Worm (Caenorhabditis elegans): Measurements from ENCODE around the gene col-109.

The col-109 gene

ce11 chrIV:1814764-1815518 lies 5.1 kb downstream of the col-109 start, which contains the start of gene snn-1:
Gene snn-1 (minus strand): TSS chrIV:1815118.
- TF ChIP-seq snpc-4 (tag; optimal IDR thresholded peaks at IDR 0.05) (no peak), ham-2 (GFP tag; optimal IDR thresholded peaks at IDR 0.05) (no peak), ces-1 (GFP tag; optimal IDR thresholded peaks at IDR 0.05) (peak; percentile 55), mep-1 (tag; optimal IDR thresholded peaks at IDR 0.05) (no peak), drap-1 (GFP tag; optimal IDR thresholded peaks at IDR 0.05) (no peak), nhr-237 (tag; optimal IDR thresholded peaks at IDR 0.05) (no peak)

- TF ChIP-seq nhr-2 (tag; optimal IDR thresholded peaks at IDR 0.05) = no peak
- no peak for TF ChIP-seq drap-1 (GFP tag; optimal IDR thresholded peaks at IDR 0.05)
- TF ChIP-seq elt-3 (tag; optimal IDR thresholded peaks at IDR 0.05) = no peak
- TF ChIP-seq cnd-1 (tag; optimal IDR thresholded peaks at IDR 0.05) = no peak
- TF ChIP-seq lsy-2 (tag; optimal IDR thresholded peaks at IDR 0.05) = no peak
- TF ChIP-seq hlh-1 (tag; optimal IDR thresholded peaks at IDR 0.05) = no peak
- TF ChIP-seq M03D4.4 (tag; optimal IDR thresholded peaks at IDR 0.05) = no peak
- no peak for TF ChIP-seq pha-4 (tag; optimal IDR thresholded peaks at IDR 0.05)
Observed at ce11 chrIV:1813869-1814268, 6.2 kb downstream of the col-109 start.

- TF ChIP-seq mab-5 (tag; optimal IDR thresholded peaks at IDR 0.05) = peak; percentile 30
- TF ChIP-seq ces-1 (GFP tag; optimal IDR thresholded peaks at IDR 0.05) = peak; percentile 24
- no peak for TF ChIP-seq sem-2 (GFP tag; optimal IDR thresholded peaks at IDR 0.05)
- peak; percentile 8 for TF ChIP-seq pha-4 (tag; optimal IDR thresholded peaks at IDR 0.05)
- TF ChIP-seq mls-2 (tag; optimal IDR thresholded peaks at IDR 0.05) = no peak
- no peak for TF ChIP-seq sptf-1 (tag; optimal IDR thresholded peaks at IDR 0.05)
Observed at ce11 chrIV:1804613-1805012, 15.4 kb downstream of the col-109 start.

ce11 chrIV:1803882-1804281 lies 16.2 kb downstream of the col-109 start, which contains the start of gene Y38C1BA.1:
Gene Y38C1BA.1 (minus strand): TSS chrIV:1803982.
- TF ChIP-seq nhr-76 (tag; optimal IDR thresholded peaks at IDR 0.05) = no peak
- TF ChIP-seq mab-5 (tag; optimal IDR thresholded peaks at IDR 0.05) = no peak
- no peak for TF ChIP-seq unc-39 (tag; optimal IDR thresholded peaks at IDR 0.05)
- no peak for TF ChIP-seq nhr-2 (tag; optimal IDR thresholded peaks at IDR 0.05)
- TF ChIP-seq ham-2 (GFP tag; optimal IDR thresholded peaks at IDR 0.05) = no peak
- TF ChIP-seq lin-13 (tag; optimal IDR thresholded peaks at IDR 0.05) = no peak
- TF ChIP-seq ceh-43 (GFP tag; optimal IDR thresholded peaks at IDR 0.05) = no peak
- TF ChIP-seq nhr-28 (tag; optimal IDR thresholded peaks at IDR 0.05) = no peak
- no peak for TF ChIP-seq ceh-83 (GFP tag; optimal IDR thresholded peaks at IDR 0.05)
- TF ChIP-seq hlh-1 (tag; optimal IDR thresholded peaks at IDR 0.05) = no peak
- no peak for TF ChIP-seq nhr-12 (tag; optimal IDR thresholded peaks at IDR 0.05)
- TF ChIP-seq lsy-2 (tag; optimal IDR thresholded peaks at IDR 0.05) = no peak
- TF ChIP-seq nhr-237 (tag; optimal IDR thresholded peaks at IDR 0.05) = no peak
- no peak for TF ChIP-seq flh-1 (GFP tag; optimal IDR thresholded peaks at IDR 0.05)
- no peak for TF ChIP-seq unc-120 (tag; optimal IDR thresholded peaks at IDR 0.05; ENCODE audit: poor library complexity, severe bottlenecking)
- TF ChIP-seq snpc-4 (tag; optimal IDR thresholded peaks at IDR 0.05) = no peak
- no peak for TF ChIP-seq pha-4 (tag; optimal IDR thresholded peaks at IDR 0.05)
- TF ChIP-seq ces-1 (GFP tag; optimal IDR thresholded peaks at IDR 0.05) = no peak
- TF ChIP-seq mep-1 (tag; optimal IDR thresholded peaks at IDR 0.05) = no peak
- TF ChIP-seq elt-3 (tag; optimal IDR thresholded peaks at IDR 0.05) = no peak

ce11 chrIV:1791775-1792174 lies 28.3 kb downstream of the col-109 start:
- TF ChIP-seq ham-2 (GFP tag; optimal IDR thresholded peaks at IDR 0.05) = no peak
- no peak for TF ChIP-seq lin-13 (tag; optimal IDR thresholded peaks at IDR 0.05)
- no peak for TF ChIP-seq mep-1 (tag; optimal IDR thresholded peaks at IDR 0.05)
- TF ChIP-seq ceh-39 (tag; optimal IDR thresholded peaks at IDR 0.05) = no peak
- no peak for TF ChIP-seq unc-120 (tag; optimal IDR thresholded peaks at IDR 0.05; ENCODE audit: poor library complexity, severe bottlenecking)
- no peak for TF ChIP-seq ces-1 (GFP tag; optimal IDR thresholded peaks at IDR 0.05)
- no peak for TF ChIP-seq nhr-28 (tag; optimal IDR thresholded peaks at IDR 0.05)
- no peak for TF ChIP-seq elt-3 (tag; optimal IDR thresholded peaks at IDR 0.05)
- TF ChIP-seq unc-62 (GFP tag; optimal IDR thresholded peaks at IDR 0.05) = no peak
- no peak for TF ChIP-seq unc-39 (tag; optimal IDR thresholded peaks at IDR 0.05)
- TF ChIP-seq zip-8 (tag; optimal IDR thresholded peaks at IDR 0.05) = no peak
- TF ChIP-seq flh-1 (GFP tag; optimal IDR thresholded peaks at IDR 0.05) = no peak
- TF ChIP-seq mab-5 (tag; optimal IDR thresholded peaks at IDR 0.05) = no peak
- TF ChIP-seq M03D4.4 (tag; optimal IDR thresholded peaks at IDR 0.05) = no peak
- no peak for TF ChIP-seq pha-4 (tag; optimal IDR thresholded peaks at IDR 0.05)
- no peak for TF ChIP-seq sem-2 (GFP tag; optimal IDR thresholded peaks at IDR 0.05)
- TF ChIP-seq sptf-1 (tag; optimal IDR thresholded peaks at IDR 0.05) = no peak
- no peak for TF ChIP-seq elt-1 (tag; optimal IDR thresholded peaks at IDR 0.05; ENCODE audit: borderline replicate concordance, insufficient read depth)
- no peak for TF ChIP-seq nhr-76 (tag; optimal IDR thresholded peaks at IDR 0.05)
